Worm (Caenorhabditis elegans) whole organism, L1 larva: ENCODE measurements around the gene ZK662.2.

Experiments
- C34B4.2 ChIP-seq: sonication (generic microtip); optimal IDR thresholded peaks from 2 replicates; lab custom pipeline; 2017; ENCODE audit warnings: mild to moderate bottlenecking, missing genetic modification characterization, missing compliant biosample characterization
- Y116A8C.19 ChIP-seq: sonication (generic microtip); optimal IDR thresholded peaks from 2 replicates; lab custom pipeline; 2016; ENCODE audit warnings: missing compliant biosample characterization, missing genetic modification characterization, borderline replicate concordance
- aha-1 ChIP-seq: fragments of 150-350 bp; optimal IDR thresholded peaks from 2 replicates; lab custom pipeline; 2014; ENCODE audit warnings: missing biosample characterization, missing genetic modification characterization
- ceh-63 ChIP-seq: fragments of 200-800 bp; sonication (Bioruptor generic); optimal IDR thresholded peaks from 2 replicates; lab custom pipeline; 2018; ENCODE audit warnings: mild to moderate bottlenecking, missing genetic modification characterization, missing compliant biosample characterization
- ceh-8 ChIP-seq: fragments of 200-800 bp; sonication (Bioruptor generic); optimal IDR thresholded peaks from 2 replicates; lab custom pipeline; 2018; ENCODE audit warnings: mild to moderate bottlenecking, missing genetic modification characterization, moderate library complexity, missing compliant biosample characterization
- ces-1 ChIP-seq: fragments of 150-350 bp; optimal IDR thresholded peaks from 2 replicates; lab custom pipeline; 2014; ENCODE audit warnings: missing biosample characterization, missing genetic modification reagents, missing genetic modification characterization
- dsc-1 ChIP-seq: sonication (generic microtip); optimal IDR thresholded peaks from 2 replicates; lab custom pipeline; 2016; ENCODE audit warnings: mild to moderate bottlenecking, missing genetic modification characterization, missing compliant biosample characterization
- efl-3 ChIP-seq: fragments of 200-800 bp; sonication (Bioruptor generic); optimal IDR thresholded peaks from 2 replicates; lab custom pipeline; 2018; ENCODE audit warnings: mild to moderate bottlenecking, missing genetic modification characterization, missing compliant biosample characterization
- egl-13 ChIP-seq: sonication (generic microtip); optimal IDR thresholded peaks from 2 replicates; lab custom pipeline; 2016; ENCODE audit warnings: missing genotype, missing genetic modification reagents, missing genetic modification characterization, missing compliant biosample characterization
- egl-27 ChIP-seq, 2 experiments: fragments of 150-350 bp in 1 of 2; sonication (generic microtip); optimal IDR thresholded peaks; 3 replicates each; lab custom pipeline; 2017 to 2018; ENCODE audit warnings: missing biosample characterization in 2 of 2, missing genetic modification characterization in 2 of 2, missing genetic modification reagents in 2 of 2
- elt-3 ChIP-seq, 6 experiments: fragments of 150-350 bp in 1 of 6; sonication (generic microtip); optimal IDR thresholded peaks; 2 replicates each; lab custom pipeline; 2017 to 2018; ENCODE audit warnings: missing biosample characterization in 6 of 6, missing genetic modification characterization in 6 of 6, inconsistent platforms in 1 of 6
- ets-5 ChIP-seq: fragments of 200-800 bp; sonication (Bioruptor generic); IDR thresholded peaks from 2 replicates; pipeline ENCODE4 v1.3.6; 2022; ENCODE audit warnings: missing genetic modification characterization, missing compliant biosample characterization
- fkh-10 ChIP-seq: sonication (generic microtip); optimal IDR thresholded peaks from 2 replicates; lab custom pipeline; 2017; ENCODE audit warnings: missing biosample characterization, missing genetic modification reagents, missing genetic modification characterization
- fos-1 ChIP-seq: fragments of 150-350 bp; optimal IDR thresholded peaks from 2 replicates; lab custom pipeline; 2014; ENCODE audit warnings: missing biosample characterization, missing genetic modification characterization
- hlh-17 ChIP-seq: fragments of 200-800 bp; sonication (Bioruptor generic); optimal IDR thresholded peaks from 2 replicates; lab custom pipeline; 2018; ENCODE audit warnings: missing genetic modification characterization, mild to moderate bottlenecking, missing compliant biosample characterization, moderate library complexity, borderline replicate concordance
- hlh-4 ChIP-seq: sonication (generic microtip); optimal IDR thresholded peaks from 2 replicates; lab custom pipeline; 2016; ENCODE audit warnings: mild to moderate bottlenecking, missing genetic modification characterization, missing compliant biosample characterization
- isw-1 ChIP-seq: fragments of 200-800 bp; sonication (Bioruptor generic); IDR thresholded peaks from 2 replicates; pipeline ENCODE4 v1.3.6; 2022; ENCODE audit warnings: missing genetic modification characterization, missing compliant biosample characterization
- jun-1 ChIP-seq: fragments of 150-350 bp; optimal IDR thresholded peaks from 2 replicates; lab custom pipeline; 2014; ENCODE audit warnings: missing biosample characterization, missing genetic modification reagents, missing genetic modification characterization
- lin-14 ChIP-seq: fragments of 200-800 bp; sonication (Bioruptor generic); optimal IDR thresholded peaks from 2 replicates; lab custom pipeline; 2018; ENCODE audit warnings: mild to moderate bottlenecking, missing genetic modification characterization, moderate library complexity, missing compliant biosample characterization
- lin-15B ChIP-seq: fragments of 150-350 bp; sonication (generic microtip); optimal IDR thresholded peaks from 3 replicates; lab custom pipeline; 2014; ENCODE audit warnings: missing biosample characterization, missing genetic modification characterization
- lin-35 ChIP-seq, 2 experiments: fragments of 150-350 bp; optimal IDR thresholded peaks; 2 replicates each; lab custom pipeline; 2014; ENCODE audit warnings: missing biosample characterization in 2 of 2, missing genetic modification characterization in 2 of 2, missing genetic modification reagents in 2 of 2
- lin-39 ChIP-seq: fragments of 150-350 bp; optimal IDR thresholded peaks from 2 replicates; lab custom pipeline; 2014; ENCODE audit warnings: missing biosample characterization, missing genetic modification reagents, missing genetic modification characterization
- nhr-12 ChIP-seq: sonication (generic microtip); optimal IDR thresholded peaks from 2 replicates; lab custom pipeline; 2017; ENCODE audit warnings: missing biosample characterization, missing genetic modification characterization
- nhr-19 ChIP-seq: fragments of 200-800 bp; sonication (Bioruptor generic); conservative IDR thresholded peaks from 2 replicates; pipeline ENCODE4 v1.3.6; 2022; ENCODE audit warnings: missing genetic modification characterization, missing compliant biosample characterization
- nhr-237 ChIP-seq: fragments of 150-350 bp; optimal IDR thresholded peaks from 2 replicates; lab custom pipeline; 2014; ENCODE audit warnings: missing biosample characterization, missing genetic modification characterization
- nhr-28 ChIP-seq: fragments of 150-350 bp; optimal IDR thresholded peaks from 2 replicates; lab custom pipeline; 2014; ENCODE audit warnings: missing biosample characterization, missing genetic modification characterization
- nhr-47 ChIP-seq: sonication (generic microtip); optimal IDR thresholded peaks from 2 replicates; lab custom pipeline; 2016; ENCODE audit warnings: mild to moderate bottlenecking, missing genetic modification characterization, moderate library complexity, missing compliant biosample characterization
- nhr-76 ChIP-seq: sonication (generic microtip); optimal IDR thresholded peaks from 2 replicates; lab custom pipeline; 2017; ENCODE audit warnings: missing biosample characterization, missing genetic modification characterization
- nhr-77 ChIP-seq: fragments of 150-350 bp; optimal IDR thresholded peaks from 2 replicates; lab custom pipeline; 2014; ENCODE audit warnings: missing biosample characterization, missing genetic modification characterization
- pqm-1 ChIP-seq: sonication (generic microtip); optimal IDR thresholded peaks from 3 replicates; lab custom pipeline; 2017; ENCODE audit warnings: missing biosample characterization, missing genetic modification characterization
- rnt-1 ChIP-seq: sonication (generic microtip); optimal IDR thresholded peaks from 2 replicates; lab custom pipeline; 2016; ENCODE audit warnings: mild to moderate bottlenecking, missing genetic modification characterization, moderate library complexity, missing compliant biosample characterization
- skn-1 ChIP-seq: fragments of 150-350 bp; optimal IDR thresholded peaks from 2 replicates; lab custom pipeline; 2014; ENCODE audit warnings: missing biosample characterization, missing genetic modification characterization
- snpc-4 ChIP-seq: fragments of 150-350 bp; optimal IDR thresholded peaks from 2 replicates; lab custom pipeline; 2014; ENCODE audit warnings: missing biosample characterization, missing genetic modification characterization
- snu-23 ChIP-seq: sonication (generic microtip); optimal IDR thresholded peaks from 2 replicates; lab custom pipeline; 2016; ENCODE audit warnings: missing genetic modification characterization, missing compliant biosample characterization
- sox-4 ChIP-seq: sonication (generic microtip); optimal IDR thresholded peaks from 2 replicates; lab custom pipeline; 2016; ENCODE audit warnings: missing genetic modification characterization, missing compliant biosample characterization
- sup-37 ChIP-seq: fragments of 200-800 bp; sonication (Bioruptor generic); optimal IDR thresholded peaks from 2 replicates; lab custom pipeline; 2018; ENCODE audit warnings: mild to moderate bottlenecking, missing genetic modification characterization, missing compliant biosample characterization
- tlp-1 ChIP-seq: fragments of 150-350 bp; optimal IDR thresholded peaks from 2 replicates; lab custom pipeline; 2014; ENCODE audit warnings: missing biosample characterization, missing genetic modification characterization
- unc-130 ChIP-seq: fragments of 150-350 bp; optimal IDR thresholded peaks from 2 replicates; lab custom pipeline; 2017; ENCODE audit warnings: missing biosample characterization, missing genetic modification characterization, inconsistent platforms
- unc-30 ChIP-seq: sonication (generic microtip); optimal IDR thresholded peaks from 2 replicates; lab custom pipeline; 2017; ENCODE audit warnings: missing biosample characterization, missing genetic modification characterization
- unc-62 ChIP-seq: fragments of 150-350 bp; optimal IDR thresholded peaks from 2 replicates; lab custom pipeline; 2014; ENCODE audit warnings: missing biosample characterization, missing genetic modification reagents, missing genetic modification characterization
- xbp-1 ChIP-seq: sonication (generic microtip); optimal IDR thresholded peaks from 2 replicates; lab custom pipeline; 2016; ENCODE audit warnings: missing genetic modification characterization, missing compliant biosample characterization
- zag-1 ChIP-seq: fragments of 150-350 bp; optimal IDR thresholded peaks from 2 replicates; lab custom pipeline; 2014; ENCODE audit warnings: missing biosample characterization, missing genetic modification characterization
- zip-4 ChIP-seq: fragments of 200-800 bp; sonication (Bioruptor generic); optimal IDR thresholded peaks from 2 replicates; lab custom pipeline; 2018; ENCODE audit warnings: mild to moderate bottlenecking, missing genetic modification characterization, moderate library complexity, missing compliant biosample characterization

Gene ZK662.2

DNA sequence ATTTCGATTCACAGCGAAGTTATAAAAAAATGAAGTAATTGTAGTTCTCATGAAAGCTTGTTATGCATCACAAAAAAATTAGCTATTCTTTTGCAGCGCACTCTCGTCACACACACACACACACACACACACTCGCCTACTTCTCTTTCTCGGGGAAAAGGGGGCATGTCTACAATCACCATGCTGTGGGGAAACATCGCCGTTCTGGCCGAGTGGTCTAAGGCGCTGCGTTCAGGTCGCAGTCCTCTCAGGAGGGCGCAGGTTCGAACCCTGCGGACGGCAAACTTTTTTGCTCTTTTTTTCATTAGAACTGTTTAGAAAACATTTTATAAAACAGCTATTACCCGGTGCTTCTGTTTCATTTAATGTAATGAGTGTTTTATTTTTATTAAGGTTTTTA lies 45.4 kb downstream of the ZK662.2 start (continued):
- TF ChIP-seq xbp-1 (tag; lab: Kevin White, UChicago) (peak; percentile 49), tlp-1 (tag; lab: Kevin White, UChicago) (no peak), nhr-77 (peak; percentile 44), nhr-19 (GFP tag; lab: Robert Waterston, UW) (peak; percentile 63), Y116A8C.19 (tag; lab: Kevin White, UChicago) (no peak), fkh-10 (GFP tag; lab: Kevin White, UChicago) (peak; percentile 36), nhr-237 (tag; lab: Kevin White, UChicago) (no peak), zip-4 (GFP tag; lab: Kevin White, UChicago) (peak; percentile 25), nhr-28 (tag; lab: Kevin White, UChicago) (no peak), unc-130 (tag; lab: Kevin White, UChicago) (no peak), jun-1 (tag; lab: Kevin White, UChicago) (peak; percentile 36), ces-1 (GFP tag; lab: Kevin White, UChicago) (no peak), egl-13 (tag; lab: Kevin White, UChicago) (peak; percentile 42), lin-39 (tag; lab: Kevin White, UChicago) (no peak), aha-1 (tag; lab: Kevin White, UChicago) (no peak), hlh-17 (GFP tag; lab: Kevin White, UChicago) (no peak), dsc-1 (tag; lab: Kevin White, UChicago) (peak; percentile 32), fos-1 (no peak), ceh-63 (GFP tag; lab: Kevin White, UChicago) (no peak), nhr-12 (tag; lab: Kevin White, UChicago) (no peak), unc-30 (tag; lab: Kevin White, UChicago) (no peak), zag-1 (tag; lab: Kevin White, UChicago) (no peak), nhr-47 (tag; lab: Kevin White, UChicago) (peak; percentile 74), nhr-76 (tag; lab: Kevin White, UChicago) (peak; percentile 55), efl-3 (GFP tag; lab: Kevin White, UChicago) (no peak), elt-3 (tag; optimal IDR thresholded peaks at IDR 0.05; lab: Kevin White, UChicago) (no peak), sox-4 (tag; lab: Kevin White, UChicago) (peak; percentile 25), ceh-8 (GFP tag; lab: Kevin White, UChicago) (peak; percentile 74), snpc-4 (tag; lab: Kevin White, UChicago) (peak; percentile 49), unc-62 (GFP tag; lab: Kevin White, UChicago) (no peak), lin-35 (GFP tag; optimal IDR thresholded peaks at IDR 0.05; lab: Kevin White, UChicago) (peak; percentile 32 to 70)
- TF ChIP-seq, all 84 proteins: peak for 40

DNA sequence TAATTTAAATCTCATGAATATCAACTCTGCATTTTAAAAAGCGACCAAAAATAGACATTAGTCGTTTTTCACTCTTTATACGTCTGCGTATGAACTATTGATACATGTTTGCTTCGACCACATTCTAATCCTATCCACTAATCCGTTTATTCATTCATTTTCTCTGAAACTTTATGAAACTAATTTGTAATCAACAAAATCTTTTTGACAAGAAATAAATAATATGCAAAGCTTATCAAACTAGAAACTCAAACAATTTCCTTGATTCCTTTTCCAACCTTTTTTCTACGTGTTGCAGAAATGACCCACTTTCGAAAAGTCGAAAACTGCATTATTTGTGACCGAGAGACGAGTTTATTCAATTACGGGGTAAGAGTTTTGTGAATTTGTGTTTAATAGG lies 45.8 kb downstream of the ZK662.2 start, which contains the start of gene nhr-255:
TSS of gene nhr-255 (plus strand) at position 301 of the 400 bp plus-strand sequence.
- TF ChIP-seq isw-1 (GFP tag; lab: Robert Waterston, UW) (no peak), pqm-1 (tag; lab: Kevin White, UChicago) (no peak), dsc-1 (tag; lab: Kevin White, UChicago) (peak; percentile 37)
- TF ChIP-seq, all 84 proteins: peak for 1

DNA sequence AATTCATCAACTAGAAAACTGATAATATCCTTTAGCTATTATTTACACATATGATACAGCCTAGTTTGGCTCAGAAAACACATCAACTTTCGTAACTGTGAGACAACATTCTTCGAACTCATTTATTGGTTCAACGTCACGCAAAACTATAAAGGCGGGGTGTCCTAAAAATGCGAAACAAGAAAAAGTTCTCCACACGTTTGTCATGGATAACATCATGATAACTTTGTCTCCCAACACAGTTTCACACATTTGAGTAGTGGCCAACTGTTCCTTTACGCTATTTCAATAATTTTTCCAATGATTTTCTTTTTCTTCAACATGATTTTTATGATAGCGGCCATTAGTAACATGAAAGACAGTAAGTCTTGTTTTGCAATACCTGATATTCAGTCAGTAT lies 50.2 kb downstream of the ZK662.2 start, which contains the start of gene srxa-9:
TSS of gene srxa-9 (plus strand) at position 301 of the 400 bp plus-strand sequence.
- no peak for TF ChIP-seq hlh-17 (GFP tag; lab: Kevin White, UChicago)
- no peak for TF ChIP-seq fkh-10 (GFP tag; lab: Kevin White, UChicago)
- TF ChIP-seq elt-3 (tag; optimal IDR thresholded peaks at IDR 0.05; lab: Kevin White, UChicago): no peak
- TF ChIP-seq C34B4.2: no peak
- TF ChIP-seq sup-37 (GFP tag; lab: Kevin White, UChicago): no peak
- TF ChIP-seq rnt-1: no peak
- TF ChIP-seq ets-5: no peak
- TF ChIP-seq hlh-4 (tag; lab: Kevin White, UChicago): no peak
- no peak for TF ChIP-seq lin-14 (GFP tag; lab: Kevin White, UChicago)
- no peak for TF ChIP-seq ceh-63 (GFP tag; lab: Kevin White, UChicago)
- no peak for TF ChIP-seq skn-1
- TF ChIP-seq egl-27 (tag; optimal IDR thresholded peaks at IDR 0.05; lab: Kevin White, UChicago): no peak
- TF ChIP-seq nhr-19 (GFP tag; lab: Robert Waterston, UW): no peak
- TF ChIP-seq lin-15B (tag; lab: Kevin White, UChicago): no peak
- no peak for TF ChIP-seq lin-39 (tag; lab: Kevin White, UChicago)
- no peak for TF ChIP-seq snu-23 (GFP tag; lab: Kevin White, UChicago)
- TF ChIP-seq jun-1 (tag; lab: Kevin White, UChicago): no peak
